Worm (Caenorhabditis elegans) whole organism, L2 larva: ENCODE measurements around the gene memb-2.
A peak's percentile ranks its signal among the peaks of the same experiment; 100 is the strongest.

ENCODE experiments used
- C34F6.9 ChIP-seq: fragments of 150-350 bp; optimal IDR thresholded peaks from 2 replicates; lab custom pipeline; 2014; ENCODE audit warnings: missing biosample characterization, missing genetic modification characterization
- Y55F3AM.14 ChIP-seq: fragments of 200-800 bp; sonication (Bioruptor generic); optimal IDR thresholded peaks from 2 replicates; lab custom pipeline; 2018; ENCODE audit warnings: mild to moderate bottlenecking, missing genetic modification characterization, missing compliant biosample characterization
- ZK546.5 ChIP-seq: sonication (generic microtip); optimal IDR thresholded peaks from 2 replicates; lab custom pipeline; 2017; ENCODE audit warnings: missing biosample characterization, missing genetic modification characterization
- aly-2 ChIP-seq: fragments of 150-350 bp; optimal IDR thresholded peaks from 2 replicates; lab custom pipeline; 2014; ENCODE audit warnings: missing biosample characterization, missing genetic modification characterization
- ama-1 ChIP-seq: fragments of 150-350 bp; optimal IDR thresholded peaks from 2 replicates; lab custom pipeline; 2018; ENCODE audit warnings: inconsistent platforms
- blmp-1 ChIP-seq: sonication (generic microtip); optimal IDR thresholded peaks from 2 replicates; lab custom pipeline; 2017; ENCODE audit warnings: missing genetic modification characterization, mild to moderate bottlenecking, missing compliant biosample characterization, antibody characterized with exemption, moderate library complexity; ENCODE audit not compliant: insufficient read depth
- ceh-16 ChIP-seq: fragments of 150-350 bp; optimal IDR thresholded peaks from 2 replicates; lab custom pipeline; 2014; ENCODE audit warnings: missing biosample characterization, missing genetic modification characterization
- ceh-82 ChIP-seq: fragments of 150-350 bp; optimal IDR thresholded peaks from 2 replicates; lab custom pipeline; 2014; ENCODE audit warnings: missing biosample characterization, missing genetic modification characterization
- crh-2 ChIP-seq: sonication (generic microtip); optimal IDR thresholded peaks from 2 replicates; lab custom pipeline; 2017; ENCODE audit warnings: missing biosample characterization, missing genetic modification characterization
- elt-1 ChIP-seq: fragments of 150-350 bp; optimal IDR thresholded peaks from 2 replicates; lab custom pipeline; 2014; ENCODE audit warnings: missing biosample characterization, missing genetic modification characterization
- elt-3 ChIP-seq: sonication (generic microtip); optimal IDR thresholded peaks from 2 replicates; lab custom pipeline; 2017; ENCODE audit warnings: missing biosample characterization, missing genetic modification characterization
- gmeb-1 ChIP-seq: fragments of 150-350 bp; optimal IDR thresholded peaks from 2 replicates; lab custom pipeline; 2014; ENCODE audit warnings: missing biosample characterization, missing genetic modification characterization
- lin-13 ChIP-seq: fragments of 150-350 bp; optimal IDR thresholded peaks from 2 replicates; lab custom pipeline; 2014; ENCODE audit warnings: missing biosample characterization, missing genetic modification reagents, missing genetic modification characterization
- lin-39 ChIP-seq: fragments of 150-350 bp; optimal IDR thresholded peaks from 2 replicates; lab custom pipeline; 2014; ENCODE audit warnings: missing biosample characterization, missing genetic modification reagents, missing genetic modification characterization
- lsy-2 ChIP-seq, 2 experiments: fragments of 150-350 bp in 1 of 2; sonication (generic microtip) in 1 of 2; optimal IDR thresholded peaks; 2 replicates each; lab custom pipeline; 2014 to 2017; ENCODE audit warnings: missing biosample characterization in 2 of 2, missing genetic modification characterization in 2 of 2
- mab-5 ChIP-seq: fragments of 150-350 bp; optimal IDR thresholded peaks from 2 replicates; lab custom pipeline; 2014; ENCODE audit warnings: missing biosample characterization, missing genetic modification characterization
- mdl-1 ChIP-seq, 2 experiments: fragments of 150-350 bp in 1 of 2; sonication (generic microtip) in 1 of 2; optimal IDR thresholded peaks; 2 replicates each; lab custom pipeline; 2017; ENCODE audit warnings: missing biosample characterization in 2 of 2, missing genetic modification characterization in 2 of 2
- nhr-10 ChIP-seq: sonication (generic microtip); optimal IDR thresholded peaks from 2 replicates; lab custom pipeline; 2017; ENCODE audit warnings: missing biosample characterization, missing genetic modification characterization
- nhr-11 ChIP-seq: fragments of 150-350 bp; optimal IDR thresholded peaks from 2 replicates; lab custom pipeline; 2014; ENCODE audit warnings: missing biosample characterization, missing genetic modification characterization
- nhr-129 ChIP-seq: fragments of 150-350 bp; optimal IDR thresholded peaks from 2 replicates; lab custom pipeline; 2014; ENCODE audit warnings: missing biosample characterization, missing genetic modification characterization
- nhr-21 ChIP-seq: fragments of 150-350 bp; optimal IDR thresholded peaks from 2 replicates; lab custom pipeline; 2014; ENCODE audit warnings: missing biosample characterization, missing genetic modification characterization
- nhr-23 ChIP-seq: fragments of 150-350 bp; optimal IDR thresholded peaks from 2 replicates; lab custom pipeline; 2014; ENCODE audit warnings: missing biosample characterization, missing genetic modification reagents, missing genetic modification characterization
- peb-1 ChIP-seq: fragments of 150-350 bp; optimal IDR thresholded peaks from 2 replicates; lab custom pipeline; 2014; ENCODE audit warnings: missing biosample characterization, missing genetic modification characterization
- sem-4 ChIP-seq: fragments of 150-350 bp; optimal IDR thresholded peaks from 2 replicates; lab custom pipeline; 2014; ENCODE audit warnings: missing biosample characterization, missing genetic modification reagents, missing genetic modification characterization
- skn-1 ChIP-seq: sonication (generic microtip); optimal IDR thresholded peaks from 2 replicates; lab custom pipeline; 2017; ENCODE audit warnings: missing biosample characterization, missing genetic modification characterization
- snpc-4 ChIP-seq: fragments of 150-350 bp; optimal IDR thresholded peaks from 2 replicates; lab custom pipeline; 2014; ENCODE audit warnings: missing biosample characterization, missing genetic modification characterization
- unc-55 ChIP-seq: fragments of 150-350 bp; sonication (generic microtip); optimal IDR thresholded peaks from 3 replicates; lab custom pipeline; 2014; ENCODE audit warnings: missing biosample characterization, missing genetic modification reagents, missing genetic modification characterization
- unc-62 ChIP-seq: fragments of 150-350 bp; optimal IDR thresholded peaks from 2 replicates; lab custom pipeline; 2014; ENCODE audit warnings: missing biosample characterization, missing genetic modification reagents, missing genetic modification characterization
- zag-1 ChIP-seq: fragments of 150-350 bp; optimal IDR thresholded peaks from 2 replicates; lab custom pipeline; 2014; ENCODE audit warnings: missing biosample characterization, missing genetic modification characterization
- ztf-11 ChIP-seq: sonication (generic microtip); optimal IDR thresholded peaks from 2 replicates; lab custom pipeline; 2017; ENCODE audit warnings: missing biosample characterization, missing genetic modification characterization
- ztf-4 ChIP-seq: fragments of 150-350 bp; optimal IDR thresholded peaks from 2 replicates; lab custom pipeline; 2014; ENCODE audit warnings: missing biosample characterization, missing genetic modification characterization

memb-2 gene

DNA sequence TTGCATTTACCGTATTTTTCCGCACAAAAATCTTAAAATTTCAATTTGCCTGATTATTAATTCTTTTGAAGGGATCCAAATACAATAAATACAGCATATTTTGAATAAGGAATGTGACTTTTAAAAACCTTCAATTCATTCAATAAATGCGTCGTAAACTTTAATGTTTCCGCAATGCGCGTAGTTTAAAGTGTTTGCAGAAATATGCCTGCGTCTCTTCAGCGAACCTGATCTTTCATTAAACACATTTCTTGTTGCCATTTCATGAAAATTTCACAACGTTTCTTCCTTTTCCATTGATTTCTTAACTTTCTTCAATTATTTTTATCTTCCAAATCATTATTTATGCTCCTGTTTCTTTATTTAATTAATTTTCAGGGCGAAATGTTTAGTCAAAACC lies 27.6 kb downstream of the memb-2 start, which contains the start of gene vps-37 (continued):
- TF ChIP-seq nhr-10 (tag; lab: Kevin White, UChicago) (no peak), snpc-4 (tag; lab: Kevin White, UChicago) (peak; percentile 81)

ce11 chrV:5591887-5592286 lies 28.1 kb downstream of the memb-2 start:
- TF ChIP-seq blmp-1 (tag; lab: Kevin White, UChicago) (no peak), elt-3 (tag; lab: Kevin White, UChicago) (no peak), Y55F3AM.14 (GFP tag; lab: Kevin White, UChicago) (no peak), sem-4 (no peak), peb-1 (tag; lab: Kevin White, UChicago) (no peak), gmeb-1 (tag; lab: Kevin White, UChicago) (no peak), mdl-1 (tag; optimal IDR thresholded peaks at IDR 0.05; lab: Kevin White, UChicago) (no peak), ceh-82 (no peak), lin-39 (tag; lab: Kevin White, UChicago) (no peak), unc-62 (no peak)
- TF ChIP-seq, all 48 proteins: peak for 0

DNA sequence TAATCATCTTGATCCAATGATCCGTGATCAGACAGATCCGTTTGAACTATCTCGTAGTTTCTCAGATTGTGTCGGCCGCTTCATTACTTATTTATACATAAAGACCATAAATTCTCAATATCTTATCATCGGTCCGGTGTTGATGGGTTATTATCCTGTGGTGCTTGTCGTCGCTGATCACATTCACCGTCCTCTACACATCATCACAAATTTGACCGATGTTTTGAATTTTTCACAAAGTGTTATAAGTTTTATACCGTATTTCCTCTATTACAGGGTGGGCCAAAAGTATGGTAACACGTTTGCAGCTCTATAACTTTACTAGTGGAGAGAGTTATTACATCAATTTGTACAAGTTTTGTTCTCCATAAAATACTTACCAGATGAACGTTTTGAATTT lies 32.0 kb downstream of the memb-2 start:
- no peak for TF ChIP-seq skn-1 (tag; lab: Kevin White, UChicago)
- TF ChIP-seq unc-62 = no peak
- TF ChIP-seq lin-13 (GFP tag; lab: Kevin White, UChicago) = no peak
- no peak for TF ChIP-seq gmeb-1 (tag; lab: Kevin White, UChicago)

ce11 chrV:5587042-5587441 lies 32.9 kb downstream of the memb-2 start:
- TF ChIP-seq mdl-1 (tag; optimal IDR thresholded peaks at IDR 0.05; lab: Kevin White, UChicago) (no peak), nhr-129 (tag; lab: Kevin White, UChicago) (peak; percentile 90), aly-2 (no peak), nhr-21 (peak; percentile 6), snpc-4 (tag; lab: Kevin White, UChicago) (peak; percentile 95), nhr-11 (tag; lab: Kevin White, UChicago) (no peak), lsy-2 (tag; optimal IDR thresholded peaks at IDR 0.05; lab: Kevin White, UChicago) (peak in 1 of 2 experiments; percentile 24)

DNA sequence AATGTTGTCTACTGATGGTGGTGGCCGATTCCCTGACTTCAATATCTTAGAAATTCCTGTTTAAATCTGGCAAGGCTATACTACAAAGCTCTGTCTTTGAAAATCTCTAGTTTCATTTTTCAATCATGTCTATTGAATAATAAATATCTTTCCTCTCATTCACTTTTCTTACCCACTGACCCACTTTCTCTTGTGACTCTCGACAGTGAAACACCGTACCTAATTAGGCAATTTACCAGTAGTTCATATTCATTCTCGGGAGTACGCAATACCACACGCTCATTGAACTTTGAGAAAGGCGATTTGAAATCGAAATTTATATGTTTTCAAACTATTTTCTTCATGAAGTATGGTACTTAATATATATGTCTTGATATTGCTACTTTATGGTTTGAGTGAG lies 35.1 kb downstream of the memb-2 start, which contains the start of gene CD4.11:
Gene CD4.11 (plus strand): TSS at position 301 of the 400 bp plus-strand sequence.
- TF ChIP-seq blmp-1 (tag; lab: Kevin White, UChicago) = no peak
- no peak for TF ChIP-seq unc-55 (GFP tag; lab: Kevin White, UChicago)
- no peak for TF ChIP-seq gmeb-1 (tag; lab: Kevin White, UChicago)
- TF ChIP-seq ztf-11 (tag; lab: Kevin White, UChicago) = no peak
- TF ChIP-seq elt-1 = no peak

ce11 chrV:5584293-5584776 lies 35.6 kb downstream of the memb-2 start, which contains the start of gene pas-6:
pas-6 (minus strand) TSS chrV:5584343.
- TF ChIP-seq elt-3 (tag; lab: Kevin White, UChicago) (no peak), C34F6.9 (tag; lab: Kevin White, UChicago) (peak; percentile 49), nhr-23 (tag; lab: Kevin White, UChicago) (no peak), unc-55 (GFP tag; lab: Kevin White, UChicago) (peak; percentile 62), nhr-129 (tag; lab: Kevin White, UChicago) (peak; percentile 62), lsy-2 (tag; optimal IDR thresholded peaks at IDR 0.05; lab: Kevin White, UChicago) (peak; percentile 88 to 98), gmeb-1 (tag; lab: Kevin White, UChicago) (peak; percentile 2), skn-1 (tag; lab: Kevin White, UChicago) (peak; percentile 64), mab-5 (tag; lab: Kevin White, UChicago) (no peak), unc-62 (no peak), crh-2 (tag; lab: Kevin White, UChicago) (peak; percentile 1)

DNA sequence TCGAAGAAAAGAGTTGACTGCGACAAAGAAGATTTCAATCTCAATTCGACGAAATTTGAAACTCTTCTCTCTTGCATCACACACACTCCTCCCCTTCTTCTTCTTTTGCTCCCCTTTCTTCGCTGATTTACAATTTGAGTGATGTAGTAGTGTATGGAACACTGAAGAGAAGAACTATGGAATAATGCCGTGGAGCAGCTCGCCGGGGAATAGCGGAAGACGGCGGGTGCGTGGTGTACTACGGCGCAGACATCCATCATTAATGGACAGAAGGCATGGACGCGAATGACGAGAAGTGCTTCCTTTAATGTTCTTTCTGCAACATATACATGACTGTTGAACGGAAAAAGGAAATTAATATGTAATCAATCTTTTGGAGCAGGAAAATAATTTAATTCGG lies 37.1 kb downstream of the memb-2 start:
- TF ChIP-seq lin-13 (GFP tag; lab: Kevin White, UChicago) (peak; percentile 24), lsy-2 (tag; optimal IDR thresholded peaks at IDR 0.05; lab: Kevin White, UChicago) (peak in 1 of 2 experiments; percentile 9), unc-55 (GFP tag; lab: Kevin White, UChicago) (peak; percentile 16), ztf-4 (tag; lab: Kevin White, UChicago) (peak; percentile 5), zag-1 (peak; percentile 57), ceh-16 (tag; lab: Kevin White, UChicago) (no peak), mab-5 (tag; lab: Kevin White, UChicago) (peak; percentile 55), ama-1 (lab: Kevin White, UChicago) (peak; percentile 66), skn-1 (tag; lab: Kevin White, UChicago) (no peak), ZK546.5 (tag; lab: Kevin White, UChicago) (no peak)
